Fruit fly (Drosophila melanogaster) whole organism, adult: Measurements from ENCODE around the gene CG43407.

Source experiments
- CG7101 ChIP-seq: fragments of 200-800 bp; sonication (Bioruptor generic); optimal IDR thresholded peaks from 2 replicates; lab custom pipeline; 2018; ENCODE audit warnings: missing biosample characterization, mild to moderate bottlenecking, missing genetic modification characterization, moderate library complexity
- bab1 ChIP-seq: fragments of 200-800 bp; sonication (Bioruptor generic); optimal IDR thresholded peaks from 3 replicates; lab custom pipeline; 2019; ENCODE audit warnings: missing biosample characterization, mild to moderate bottlenecking, missing genetic modification characterization, moderate library complexity
- cic ChIP-seq: fragments of 200-800 bp; sonication (Bioruptor generic); optimal IDR thresholded peaks from 2 replicates; lab custom pipeline; 2017; ENCODE audit warnings: missing biosample characterization, mild to moderate bottlenecking, missing genetic modification characterization, moderate library complexity
- cnc ChIP-seq, 2 experiments: fragments of >200 bp; optimal IDR thresholded peaks; 2 replicates each; lab custom pipeline; 2017

- TF ChIP-seq cic (GFP tag; lab: Kevin White, UChicago) (no peak), bab1 (GFP tag; lab: Kevin White, UChicago) (no peak), CG7101 (tag; lab: Kevin White, UChicago) (no peak), cnc (optimal IDR thresholded peaks at IDR 0.05; lab: Kevin White, UChicago) (no peak)
Observed at dm6 chr3L:19079798-19080691, 26.9 kb upstream of the CG43407 start.
